Worm (Caenorhabditis elegans) whole organism, L4 larva: ENCODE data around the gene hsp-43.
A peak's percentile ranks its signal among the peaks of the same experiment; 100 is the strongest.

Experiments used
- D1046.2 ChIP-seq: fragments of 200-800 bp; sonication (Bioruptor generic); IDR thresholded peaks from 2 replicates; pipeline ENCODE4 v1.3.6; 2022; ENCODE audit warnings: missing genetic modification characterization, missing compliant biosample characterization
- F10B5.3 ChIP-seq: sonication (generic microtip); optimal IDR thresholded peaks from 2 replicates; lab custom pipeline; 2016; ENCODE audit warnings: mild to moderate bottlenecking, missing genetic modification characterization, missing compliant biosample characterization
- R02D3.7 ChIP-seq: fragments of 150-350 bp; sonication (generic microtip); optimal IDR thresholded peaks from 3 replicates; lab custom pipeline; 2014; ENCODE audit warnings: missing biosample characterization, missing genetic modification characterization
- T20F7.1 ChIP-seq: fragments of 200-800 bp; sonication (Bioruptor generic); optimal IDR thresholded peaks from 2 replicates; lab custom pipeline; 2018; ENCODE audit warnings: mild to moderate bottlenecking, missing genetic modification characterization, missing compliant biosample characterization
- T26A8.4 ChIP-seq: fragments of 200-800 bp; sonication (Bioruptor generic); IDR thresholded peaks from 2 replicates; pipeline ENCODE4 v1.3.6; 2022; ENCODE audit warnings: missing genetic modification characterization, missing compliant biosample characterization
- Y105C5A.15 ChIP-seq: fragments of 200-800 bp; sonication (Bioruptor generic); IDR thresholded peaks from 2 replicates; pipeline ENCODE4 v1.3.6; 2022; ENCODE audit warnings: missing genetic modification characterization, missing compliant biosample characterization
- Y75B8A.6 ChIP-seq: fragments of 200-800 bp; sonication (Bioruptor generic); IDR thresholded peaks from 2 replicates; pipeline ENCODE4 v1.3.6; 2022; ENCODE audit warnings: missing genetic modification reagents, missing genetic modification characterization, missing compliant biosample characterization
- aha-1 ChIP-seq: fragments of 150-350 bp; peaks from one replicate; lab custom pipeline; 2014; ENCODE audit warnings: missing biosample characterization, missing genetic modification characterization
- arid-1 ChIP-seq: fragments of 200-800 bp; sonication (Bioruptor generic); conservative IDR thresholded peaks from 2 replicates; pipeline ENCODE4 v1.3.6; 2022; ENCODE audit warnings: missing genetic modification reagents, missing genetic modification characterization, missing compliant biosample characterization
- attf-4 ChIP-seq: sonication (generic microtip); optimal IDR thresholded peaks from 3 replicates; lab custom pipeline; 2017; ENCODE audit warnings: missing biosample characterization, missing genetic modification characterization
- ceh-28 ChIP-seq: fragments of 150-350 bp; optimal IDR thresholded peaks from 2 replicates; lab custom pipeline; 2014; ENCODE audit warnings: missing biosample characterization, missing genetic modification reagents, missing genetic modification characterization
- ceh-44 ChIP-seq: fragments of 200-800 bp; sonication (Bioruptor generic); IDR thresholded peaks from 2 replicates; pipeline ENCODE4 v1.3.6; 2022; ENCODE audit warnings: missing genetic modification reagents, missing genetic modification characterization, missing compliant biosample characterization
- daf-16 ChIP-seq, 3 experiments: sonication (generic microtip); optimal IDR thresholded peaks; 2 replicates each; lab custom pipeline; 2016 to 2017; ENCODE audit warnings: missing genetic modification characterization in 3 of 3, missing genetic modification reagents in 3 of 3, mild to moderate bottlenecking in 2 of 3, missing compliant biosample characterization in 2 of 3, missing biosample characterization in 1 of 3, moderate library complexity in 1 of 3
- dve-1 ChIP-seq: sonication (generic microtip); optimal IDR thresholded peaks from 2 replicates; lab custom pipeline; 2017; ENCODE audit warnings: antibody characterized with exemption, mild to moderate bottlenecking, missing genetic modification characterization, missing compliant biosample characterization; ENCODE audit not compliant: insufficient read depth
- egl-27 ChIP-seq: sonication (generic microtip); optimal IDR thresholded peaks from 3 replicates; lab custom pipeline; 2017; ENCODE audit warnings: missing biosample characterization, missing genetic modification reagents, missing genetic modification characterization
- gei-8 ChIP-seq: fragments of 200-800 bp; sonication (Bioruptor generic); optimal IDR thresholded peaks from 2 replicates; lab custom pipeline; 2018; ENCODE audit warnings: mild to moderate bottlenecking, missing genetic modification characterization, missing compliant biosample characterization
- hif-1 ChIP-seq, 2 experiments: sonication (generic microtip); optimal IDR thresholded peaks; 2 replicates each; lab custom pipeline; 2016 to 2017; ENCODE audit warnings: missing compliant biosample characterization in 2 of 2, missing genetic modification characterization in 2 of 2, missing genetic modification reagents in 2 of 2, missing genotype in 2 of 2, mild to moderate bottlenecking in 1 of 2
- hlh-11 ChIP-seq: fragments of 200-800 bp; sonication (Bioruptor generic); optimal IDR thresholded peaks from 2 replicates; lab custom pipeline; 2018; ENCODE audit warnings: mild to moderate bottlenecking, missing genetic modification characterization, missing compliant biosample characterization
- lin-29 ChIP-seq: fragments of 200-800 bp; sonication (Bioruptor generic); IDR thresholded peaks from 2 replicates; pipeline ENCODE4 v1.3.6; 2022; ENCODE audit warnings: missing genetic modification reagents, missing genetic modification characterization, missing compliant biosample characterization
- lin-38 ChIP-seq: fragments of 200-800 bp; sonication (Bioruptor generic); IDR thresholded peaks from 2 replicates; pipeline ENCODE4 v1.3.6; 2022; ENCODE audit warnings: missing genetic modification reagents, missing genetic modification characterization, missing compliant biosample characterization
- lir-3 ChIP-seq: sonication (generic microtip); optimal IDR thresholded peaks from 2 replicates; lab custom pipeline; 2016; ENCODE audit warnings: mild to moderate bottlenecking, missing genetic modification characterization, missing compliant biosample characterization
- mdt-29 ChIP-seq: fragments of 200-800 bp; sonication (Bioruptor generic); IDR thresholded peaks from 2 replicates; pipeline ENCODE4 v1.3.6; 2022; ENCODE audit warnings: missing genetic modification reagents, missing genetic modification characterization, missing compliant biosample characterization
- mxl-2 ChIP-seq: fragments of 200-800 bp; sonication (Bioruptor generic); conservative IDR thresholded peaks from 2 replicates; pipeline ENCODE4 v1.3.6; 2022; ENCODE audit warnings: missing genetic modification reagents, missing genetic modification characterization, missing compliant biosample characterization
- nhr-10 ChIP-seq: fragments of 150-350 bp; optimal IDR thresholded peaks from 2 replicates; lab custom pipeline; 2014; ENCODE audit warnings: missing biosample characterization, missing genetic modification characterization
- nhr-102 ChIP-seq: sonication (generic microtip); optimal IDR thresholded peaks from 2 replicates; lab custom pipeline; 2016; ENCODE audit warnings: mild to moderate bottlenecking, missing genetic modification characterization, moderate library complexity, missing compliant biosample characterization
- nhr-11 ChIP-seq: fragments of 150-350 bp; optimal IDR thresholded peaks from 2 replicates; lab custom pipeline; 2014; ENCODE audit warnings: missing biosample characterization, missing genetic modification characterization
- nhr-25 ChIP-seq: sonication (generic microtip); optimal IDR thresholded peaks from 2 replicates; lab custom pipeline; 2017; ENCODE audit warnings: missing genetic modification characterization, mild to moderate bottlenecking, missing compliant biosample characterization, antibody characterized with exemption, moderate library complexity, borderline replicate concordance; ENCODE audit not compliant: insufficient read depth
- nhr-28 ChIP-seq: fragments of 150-350 bp; optimal IDR thresholded peaks from 2 replicates; lab custom pipeline; 2014; ENCODE audit warnings: missing biosample characterization, missing genetic modification characterization
- nhr-41 ChIP-seq: fragments of 200-800 bp; sonication (Bioruptor generic); IDR thresholded peaks from 2 replicates; pipeline ENCODE4 v1.3.6; 2022; ENCODE audit warnings: missing genetic modification reagents, missing genetic modification characterization, missing compliant biosample characterization
- nhr-6 ChIP-seq: fragments of 150-350 bp; optimal IDR thresholded peaks from 2 replicates; lab custom pipeline; 2014; ENCODE audit warnings: missing biosample characterization, missing genetic modification characterization
- pha-4 ChIP-seq, 2 experiments: fragments of 150-350 bp in 1 of 2; fragments of 200-800 bp in 1 of 2; sonication (Bioruptor generic) in 1 of 2; IDR thresholded peaks in 1 of 2; optimal IDR thresholded peaks in 1 of 2; 2 replicates each; pipeline versions ENCODE4 v1.3.6 to Lab custom; 2014 to 2022; ENCODE audit warnings: missing genetic modification characterization in 2 of 2, missing genetic modification reagents in 2 of 2, missing biosample characterization in 1 of 2, missing compliant biosample characterization in 1 of 2
- php-3 ChIP-seq: fragments of 200-800 bp; sonication (Bioruptor generic); IDR thresholded peaks from 2 replicates; pipeline ENCODE4 v1.3.6; 2022; ENCODE audit warnings: missing genetic modification reagents, missing genetic modification characterization, missing compliant biosample characterization
- pqm-1 ChIP-seq: sonication (generic microtip); optimal IDR thresholded peaks from 2 replicates; lab custom pipeline; 2017; ENCODE audit warnings: missing biosample characterization, missing genetic modification characterization
- rbr-2 ChIP-seq: sonication (generic microtip); optimal IDR thresholded peaks from 2 replicates; lab custom pipeline; 2016; ENCODE audit warnings: missing genotype, missing genetic modification characterization, missing compliant biosample characterization
- sdz-12 ChIP-seq: fragments of 200-800 bp; sonication (Bioruptor generic); optimal IDR thresholded peaks from 2 replicates; lab custom pipeline; 2018; ENCODE audit warnings: mild to moderate bottlenecking, missing genetic modification characterization, missing compliant biosample characterization
- snpc-1.2 ChIP-seq: fragments of 200-800 bp; sonication (Bioruptor generic); IDR thresholded peaks from 2 replicates; pipeline ENCODE4 v1.3.6; 2022; ENCODE audit warnings: missing genetic modification reagents, missing genetic modification characterization, missing compliant biosample characterization
- spr-1 ChIP-seq: sonication (generic microtip); optimal IDR thresholded peaks from 2 replicates; lab custom pipeline; 2016; ENCODE audit warnings: mild to moderate bottlenecking, missing genetic modification characterization, missing compliant biosample characterization
- tra-1 ChIP-seq: fragments of 200-800 bp; sonication (Bioruptor generic); IDR thresholded peaks from 2 replicates; pipeline ENCODE4 v1.3.6; 2022; ENCODE audit warnings: missing genetic modification reagents, missing genetic modification characterization, missing compliant biosample characterization
- unc-130 ChIP-seq: sonication (generic microtip); optimal IDR thresholded peaks from 2 replicates; lab custom pipeline; 2016; ENCODE audit warnings: missing genetic modification reagents, missing genetic modification characterization, missing compliant biosample characterization
- unc-62 ChIP-seq, 3 experiments: fragments of 150-350 bp in 1 of 3; sonication (generic microtip); optimal IDR thresholded peaks in 2 of 3; peaks in 1 of 3; 1 replicate in 1 of 3; 2 replicates in 2 of 3; lab custom pipeline; 2014 to 2017; ENCODE audit warnings: missing biosample characterization in 3 of 3, missing genetic modification characterization in 3 of 3, missing genetic modification reagents in 3 of 3, missing genotype in 1 of 3
- zip-11 ChIP-seq: fragments of 200-800 bp; sonication (Bioruptor generic); IDR thresholded peaks from 2 replicates; pipeline ENCODE4 v1.3.6; 2022; ENCODE audit warnings: missing genetic modification characterization, missing compliant biosample characterization
- ztf-11 ChIP-seq: fragments of 150-350 bp; optimal IDR thresholded peaks from 2 replicates; lab custom pipeline; 2014; ENCODE audit warnings: missing biosample characterization, missing genetic modification characterization
- ztf-7 ChIP-seq: fragments of 150-350 bp; optimal IDR thresholded peaks from 2 replicates; lab custom pipeline; 2014; ENCODE audit warnings: missing biosample characterization, missing genetic modification characterization

hsp-43 gene

DNA sequence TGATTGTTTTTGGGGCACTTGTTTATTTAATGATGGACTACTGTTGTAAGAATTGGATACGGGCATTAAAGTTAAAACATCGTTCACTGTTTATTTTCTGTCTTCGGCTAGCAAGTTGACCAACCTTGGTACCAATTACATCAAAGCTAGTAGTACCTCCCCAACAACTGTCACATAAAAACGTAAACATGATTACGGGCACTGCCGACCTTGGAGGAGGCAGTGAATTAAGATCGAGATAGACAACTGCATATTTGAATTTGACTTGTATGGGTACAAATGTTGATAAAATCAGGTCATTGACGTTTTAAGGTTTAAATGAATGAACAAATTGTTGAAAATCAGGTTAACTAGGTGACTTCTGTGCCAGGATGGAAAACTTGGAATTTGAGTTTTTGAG lies 41.9 kb upstream of the hsp-43 start:
- TF ChIP-seq nhr-102 (tag; lab: Kevin White, UChicago) (no peak), nhr-28 (tag; lab: Kevin White, UChicago) (no peak)

DNA sequence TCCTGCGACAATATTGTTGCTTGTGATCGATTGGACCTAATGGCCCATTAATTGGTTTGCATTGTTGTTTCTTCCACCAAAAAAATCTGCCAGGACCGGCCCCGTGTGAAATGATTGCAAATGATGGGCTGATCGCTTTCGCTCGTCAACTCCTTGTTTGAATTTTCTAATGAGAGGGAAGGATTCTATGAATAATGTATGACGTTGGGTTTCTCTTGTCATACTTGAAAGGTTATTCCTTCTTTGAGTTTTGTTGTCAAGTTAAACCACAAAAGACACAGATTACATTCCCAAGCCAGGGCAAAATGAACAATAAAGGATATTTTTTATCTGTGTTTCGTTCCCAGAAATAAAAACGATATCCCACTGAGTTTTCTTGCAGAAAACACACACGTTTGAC lies 41.4 kb upstream of the hsp-43 start:
- TF ChIP-seq mxl-2 (GFP tag; lab: Robert Waterston, UW) (no peak), unc-62 (GFP tag; optimal IDR thresholded peaks at IDR 0.05 in 1 of 2; lab: Kevin White, UChicago) (no peak), unc-62 (tag; optimal IDR thresholded peaks at IDR 0.05; lab: Kevin White, UChicago) (no peak), lir-3 (tag; lab: Kevin White, UChicago) (no peak), aha-1 (tag; lab: Kevin White, UChicago) (peak; percentile 95)

DNA sequence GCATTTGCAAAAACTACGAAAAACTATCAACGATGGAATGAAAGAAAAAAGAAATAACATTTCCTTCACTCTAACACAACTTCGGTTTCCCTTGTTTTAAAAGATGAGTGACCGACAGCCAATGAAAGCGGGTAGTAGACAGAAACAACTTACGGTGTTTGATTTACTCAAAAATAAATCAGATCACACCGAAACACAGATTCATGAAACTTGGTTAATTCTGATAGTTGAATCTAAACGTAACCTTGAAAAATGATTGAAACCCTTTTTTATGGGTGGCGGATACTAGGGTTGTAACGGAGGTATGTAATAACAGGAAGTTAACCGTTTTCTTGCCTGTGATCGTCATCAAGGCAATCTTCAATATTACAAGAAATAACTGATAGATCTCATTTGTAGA lies 40.0 kb upstream of the hsp-43 start:
- TF ChIP-seq nhr-25 (tag; lab: Kevin White, UChicago) (peak; percentile 60), Y75B8A.6 (no peak), zip-11 (GFP tag; lab: Robert Waterston, UW) (no peak), snpc-1.2 (GFP tag; lab: Robert Waterston, UW) (no peak), lin-38 (GFP tag; lab: Robert Waterston, UW) (no peak), ceh-44 (0 out of 2 replicates have a peak, but pooled peaks have one; percentile 13), nhr-28 (tag; lab: Kevin White, UChicago) (peak; percentile 38), arid-1 (GFP tag; lab: Robert Waterston, UW) (no peak)
- TF ChIP-seq, all 104 proteins: peak for 3

DNA sequence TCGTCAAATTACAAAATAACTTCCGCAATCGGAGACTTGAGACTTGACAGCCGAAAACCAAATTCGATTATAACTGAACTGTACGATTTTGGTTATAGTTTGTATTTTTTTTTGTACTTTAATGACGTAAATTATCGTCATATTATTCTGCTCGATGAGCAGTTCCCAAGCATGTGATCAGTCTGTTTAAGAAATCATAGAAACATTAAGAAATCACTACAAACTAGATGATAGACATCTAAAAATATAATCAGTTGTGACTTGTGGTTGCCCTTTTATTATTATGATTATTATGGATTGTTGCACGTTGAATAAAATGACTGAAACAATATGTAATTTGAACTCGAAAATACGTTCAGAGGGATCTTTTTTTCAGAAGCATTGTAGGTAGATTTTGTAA lies 38.9 kb upstream of the hsp-43 start:
- TF ChIP-seq spr-1 (tag; lab: Kevin White, UChicago) (no peak), F10B5.3 (tag; lab: Kevin White, UChicago) (no peak), nhr-25 (tag; lab: Kevin White, UChicago) (no peak), hlh-11 (tag; lab: Kevin White, UChicago) (peak; percentile 70), lin-29 (GFP tag; lab: Robert Waterston, UW) (no peak), Y105C5A.15 (GFP tag; lab: Robert Waterston, UW) (no peak), lin-38 (GFP tag; lab: Robert Waterston, UW) (no peak), unc-62 (GFP tag; optimal IDR thresholded peaks at IDR 0.05 in 1 of 2; lab: Kevin White, UChicago) (no peak), unc-62 (tag; optimal IDR thresholded peaks at IDR 0.05; lab: Kevin White, UChicago) (no peak), rbr-2 (no peak), nhr-6 (tag; lab: Kevin White, UChicago) (no peak), ztf-7 (tag; lab: Kevin White, UChicago) (peak; percentile 56), egl-27 (tag; lab: Kevin White, UChicago) (no peak), gei-8 (GFP tag; lab: Kevin White, UChicago) (no peak), unc-130 (GFP tag; lab: Kevin White, UChicago) (no peak), ztf-11 (tag; lab: Kevin White, UChicago) (no peak), daf-16 (GFP tag; optimal IDR thresholded peaks at IDR 0.05; lab: Kevin White, UChicago) (no peak), daf-16 (tag; optimal IDR thresholded peaks at IDR 0.05; lab: Kevin White, UChicago) (peak; percentile 77), dve-1 (peak; percentile 88), hif-1 (tag; optimal IDR thresholded peaks at IDR 0.05; lab: Kevin White, UChicago) (peak in 1 of 2 experiments; percentile 36), php-3 (peak; percentile 67), tra-1 (GFP tag; lab: Robert Waterston, UW) (no peak; the same call in 1 of the 2 replicates), nhr-11 (tag; lab: Kevin White, UChicago) (no peak), pha-4 (GFP tag; IDR thresholded peaks at IDR 0.05; lab: Robert Waterston, UW) (peak; percentile 10; the same call in 1 of the 2 replicates), pha-4 (tag; optimal IDR thresholded peaks at IDR 0.05; lab: Kevin White, UChicago) (no peak), D1046.2 (no peak), mdt-29 (GFP tag; lab: Robert Waterston, UW) (0 out of 2 replicates have a peak, but pooled peaks have one; percentile 9), R02D3.7 (tag; lab: Kevin White, UChicago) (no peak), nhr-41 (no peak), T20F7.1 (no peak), nhr-28 (tag; lab: Kevin White, UChicago) (peak; percentile 96), attf-4 (tag; lab: Kevin White, UChicago) (no peak), T26A8.4 (GFP tag; lab: Robert Waterston, UW) (no peak), nhr-10 (tag; lab: Kevin White, UChicago) (no peak), ceh-28 (tag; lab: Kevin White, UChicago) (no peak), sdz-12 (no peak), pqm-1 (no peak)
